Fruit fly (Drosophila melanogaster) whole organism, wandering third instar larva: ENCODE data around the gene RhoGAP68F.

ENCODE experiments used
- Abd-B ChIP-seq: fragments of >200 bp; optimal IDR thresholded peaks from 2 replicates; lab custom pipeline; 2017; ENCODE audit warnings: missing biosample characterization, missing genetic modification characterization
- CG32264 ChIP-seq: fragments of 200-800 bp; sonication (Bioruptor generic); optimal IDR thresholded peaks from 2 replicates; lab custom pipeline; 2016; ENCODE audit warnings: missing biosample characterization, missing genetic modification characterization
- CG9705 ChIP-seq: fragments of 200-800 bp; sonication (Bioruptor generic); optimal IDR thresholded peaks from 2 replicates; lab custom pipeline; 2018; ENCODE audit warnings: missing biosample characterization, mild to moderate bottlenecking, missing genetic modification characterization
- CrebA ChIP-seq: fragments of 200-800 bp; sonication (Bioruptor generic); optimal IDR thresholded peaks from 2 replicates; lab custom pipeline; 2016; ENCODE audit warnings: missing biosample characterization, mild to moderate bottlenecking, missing genetic modification characterization, borderline replicate concordance
- Dfd ChIP-seq: fragments of >200 bp; optimal IDR thresholded peaks from 2 replicates; lab custom pipeline; 2017; ENCODE audit warnings: missing biosample characterization, missing genetic modification characterization
- Dif ChIP-seq: fragments of 200-275, 200-300 bp; sonication (Bioruptor generic); optimal IDR thresholded peaks from 2 replicates; lab custom pipeline; 2018; ENCODE audit warnings: missing biosample characterization, missing genetic modification characterization; ENCODE audit not compliant: partially characterized antibody
- GATAd ChIP-seq: sonication (Bioruptor generic); optimal IDR thresholded peaks from 2 replicates; lab custom pipeline; 2016; ENCODE audit warnings: missing biosample characterization, missing genetic modification characterization
- HLH106 ChIP-seq: fragments of 200-800 bp; optimal IDR thresholded peaks from 3 replicates; lab custom pipeline; 2019; ENCODE audit warnings: missing biosample characterization, mild to moderate bottlenecking, missing genetic modification characterization, moderate library complexity
- Hnf4 ChIP-seq: fragments of 200-800 bp; sonication (Bioruptor generic); optimal IDR thresholded peaks from 2 replicates; lab custom pipeline; 2016; ENCODE audit warnings: missing biosample characterization, mild to moderate bottlenecking, missing genetic modification characterization
- Hr78 ChIP-seq: fragments of >200 bp; optimal IDR thresholded peaks from 2 replicates; lab custom pipeline; 2017; ENCODE audit warnings: missing biosample characterization, missing genetic modification characterization
- Hr83 ChIP-seq: fragments of 200-300 bp; sonication (Bioruptor generic); optimal IDR thresholded peaks from 2 replicates; lab custom pipeline; 2016; ENCODE audit warnings: missing biosample characterization, mild to moderate bottlenecking, missing genetic modification characterization, moderate library complexity; ENCODE audit not compliant: poor library complexity, severe bottlenecking
- Jra ChIP-seq: sonication (Bioruptor generic); optimal IDR thresholded peaks from 2 replicates; lab custom pipeline; 2016; ENCODE audit warnings: missing biosample characterization, missing genetic modification characterization
- Mio ChIP-seq: sonication (Bioruptor generic); optimal IDR thresholded peaks from 2 replicates; lab custom pipeline; 2016; ENCODE audit warnings: missing biosample characterization, missing genetic modification characterization
- Myc ChIP-seq: fragments of >200 bp; optimal IDR thresholded peaks from 2 replicates; lab custom pipeline; 2017
- N ChIP-seq: fragments of >200 bp; optimal IDR thresholded peaks from 2 replicates; lab custom pipeline; 2018; ENCODE audit warnings: missing biosample characterization, missing external identifiers, missing genetic modification characterization
- OdsH ChIP-seq: fragments of 200-800 bp; sonication (Bioruptor generic); optimal IDR thresholded peaks from 2 replicates; lab custom pipeline; 2016; ENCODE audit warnings: missing biosample characterization, mild to moderate bottlenecking, missing genetic modification characterization
- Rel ChIP-seq, 2 experiments: fragments of 200-800 bp; sonication (Bioruptor generic) in 1 of 2; optimal IDR thresholded peaks; 2 replicates in 1 of 2; 3 replicates in 1 of 2; lab custom pipeline; 2016 to 2019; ENCODE audit warnings: mild to moderate bottlenecking in 2 of 2, missing biosample characterization in 2 of 2, missing genetic modification characterization in 2 of 2, moderate library complexity in 1 of 2
- Sp1 ChIP-seq: fragments of 200-800 bp; sonication (Bioruptor generic); optimal IDR thresholded peaks from 3 replicates; lab custom pipeline; 2019; ENCODE audit warnings: missing biosample characterization, mild to moderate bottlenecking, missing genetic modification characterization, moderate library complexity
- Vsx2 ChIP-seq: fragments of 200-300, 225-300 bp; sonication (Bioruptor generic); optimal IDR thresholded peaks from 2 replicates; lab custom pipeline; 2018; ENCODE audit warnings: missing biosample characterization, missing genetic modification characterization; ENCODE audit not compliant: partially characterized antibody
- br ChIP-seq: fragments of 200-800 bp; sonication (Bioruptor generic); optimal IDR thresholded peaks from 2 replicates; lab custom pipeline; 2016; ENCODE audit warnings: missing biosample characterization, missing genetic modification characterization
- brk ChIP-seq: fragments of 200-800 bp; sonication (Bioruptor generic); optimal IDR thresholded peaks from 2 replicates; lab custom pipeline; 2016; ENCODE audit warnings: missing biosample characterization, mild to moderate bottlenecking, missing genetic modification characterization
- dl ChIP-seq, 2 experiments: fragments of 175-275, 200-275 bp in 1 of 2; fragments of 200-275 bp in 1 of 2; sonication (Bioruptor generic); optimal IDR thresholded peaks; lab custom pipeline; 2018; ENCODE audit warnings: mild to moderate bottlenecking in 2 of 2, missing biosample characterization in 2 of 2, missing genetic modification characterization in 2 of 2, moderate library complexity in 2 of 2; ENCODE audit not compliant: partially characterized antibody in 2 of 2, insufficient read depth in 1 of 2
- dmrt93B ChIP-seq: fragments of 200-800 bp; sonication (Bioruptor generic); optimal IDR thresholded peaks from 2 replicates; lab custom pipeline; 2018; ENCODE audit warnings: missing biosample characterization, mild to moderate bottlenecking, missing genetic modification characterization
- dsf ChIP-seq: sonication (Bioruptor generic); optimal IDR thresholded peaks from 2 replicates; lab custom pipeline; 2016; ENCODE audit warnings: missing biosample characterization, missing genetic modification characterization, borderline replicate concordance
- ey ChIP-seq: fragments of 200-800 bp; sonication (Bioruptor generic); optimal IDR thresholded peaks from 2 replicates; lab custom pipeline; 2016; ENCODE audit warnings: missing biosample characterization, missing genetic modification characterization
- foxo ChIP-seq, 2 experiments: fragments of 200-800 bp; sonication (Bioruptor generic); optimal IDR thresholded peaks; 2 replicates in 1 of 2; 3 replicates in 1 of 2; lab custom pipeline; 2016 to 2017; ENCODE audit warnings: missing biosample characterization in 2 of 2, missing genetic modification characterization in 2 of 2
- fru ChIP-seq: fragments of 200-800 bp; sonication (Bioruptor generic); optimal IDR thresholded peaks from 3 replicates; lab custom pipeline; 2016; ENCODE audit warnings: missing biosample characterization, mild to moderate bottlenecking, missing genetic modification characterization
- h ChIP-seq: fragments of 200-800 bp; sonication (Bioruptor generic); optimal IDR thresholded peaks from 3 replicates; lab custom pipeline; 2016; ENCODE audit warnings: missing biosample characterization, mild to moderate bottlenecking, missing genetic modification characterization
- jim ChIP-seq: fragments of 175-275, 200-325 bp; sonication (Bioruptor generic); optimal IDR thresholded peaks from 2 replicates; lab custom pipeline; 2016; ENCODE audit warnings: missing biosample characterization, mild to moderate bottlenecking, missing genetic modification characterization
- lola ChIP-seq: fragments of >200 bp; optimal IDR thresholded peaks from 2 replicates; lab custom pipeline; 2017; ENCODE audit warnings: missing biosample characterization, missing genetic modification characterization
- pan ChIP-seq: fragments of >200 bp; optimal IDR thresholded peaks from 2 replicates; lab custom pipeline; 2017
- psq ChIP-seq: fragments of 200-800 bp; sonication (Bioruptor generic); optimal IDR thresholded peaks from 3 replicates; lab custom pipeline; 2017; ENCODE audit warnings: missing biosample characterization, mild to moderate bottlenecking, missing genetic modification characterization, moderate library complexity
- rgr ChIP-seq: fragments of 200-800 bp; sonication (Bioruptor generic); optimal IDR thresholded peaks from 3 replicates; lab custom pipeline; 2016; ENCODE audit warnings: missing biosample characterization, mild to moderate bottlenecking, missing genetic modification characterization
- sage ChIP-seq: fragments of 200-800 bp; sonication (Bioruptor generic); optimal IDR thresholded peaks from 2 replicates; lab custom pipeline; 2016; ENCODE audit warnings: missing biosample characterization, mild to moderate bottlenecking, missing genetic modification characterization
- sv ChIP-seq: fragments of 200-800 bp; sonication (Bioruptor generic); optimal IDR thresholded peaks from 3 replicates; lab custom pipeline; 2016; ENCODE audit warnings: missing biosample characterization, missing genetic modification characterization
- tai ChIP-seq: sonication (Bioruptor generic); optimal IDR thresholded peaks from 2 replicates; lab custom pipeline; 2016; ENCODE audit warnings: missing biosample characterization, missing genetic modification characterization
- usp ChIP-seq: fragments of >200 bp; optimal IDR thresholded peaks from 2 replicates; lab custom pipeline; 2017; ENCODE audit warnings: missing biosample characterization, missing genetic modification characterization
- woc ChIP-seq: sonication (Bioruptor generic); optimal IDR thresholded peaks from 2 replicates; lab custom pipeline; 2016; ENCODE audit warnings: missing biosample characterization, mild to moderate bottlenecking, missing genetic modification characterization

Gene RhoGAP68F

dm6 chr3L:12138113-12138899 lies at the start of gene RhoGAP68F, which contains the start of gene ND-SGDH:
Gene RhoGAP68F, plus strand, starts transcription at chr3L:12138868.
Gene ND-SGDH, minus strand, starts transcription at chr3L:12138584.
- TF ChIP-seq h (peak; percentile 84), HLH106 (tag; lab: Kevin White, UChicago) (peak; percentile 87), tai (GFP tag; lab: Kevin White, UChicago) (peak; percentile 84), CG32264 (GFP tag; lab: Kevin White, UChicago) (peak; percentile 32), sage (GFP tag; lab: Kevin White, UChicago) (no peak), OdsH (peak; percentile 69), dsf (GFP tag; lab: Kevin White, UChicago) (peak; percentile 54), CrebA (no peak), Myc (lab: Kevin White, UChicago) (no peak), Hr83 (peak; percentile 62), brk (GFP tag; lab: Kevin White, UChicago) (peak; percentile 59), Vsx2 (no peak), woc (GFP tag; lab: Kevin White, UChicago) (peak; percentile 81), sv (GFP tag; lab: Kevin White, UChicago) (peak; percentile 61), foxo (GFP tag; optimal IDR thresholded peaks at IDR 0.05; lab: Kevin White, UChicago) (peak; percentile 57 to 86), ey (peak; percentile 69), Rel (GFP tag; optimal IDR thresholded peaks at IDR 0.05; lab: Kevin White, UChicago) (no peak), Rel (tag; optimal IDR thresholded peaks at IDR 0.05; lab: Kevin White, UChicago) (peak; percentile 35), Abd-B (GFP tag; lab: Kevin White, UChicago) (no peak), fru (peak; percentile 79), br (GFP tag; lab: Kevin White, UChicago) (peak; percentile 75), N (GFP tag; lab: Kevin White, UChicago) (no peak), Dif (GFP tag; lab: Kevin White, UChicago) (no peak), Jra (peak; percentile 73), pan (lab: Kevin White, UChicago) (no peak), lola (GFP tag; lab: Kevin White, UChicago) (no peak), dmrt93B (GFP tag; lab: Kevin White, UChicago) (peak; percentile 80), usp (GFP tag; lab: Kevin White, UChicago) (no peak), CG9705 (GFP tag; lab: Kevin White, UChicago) (peak; percentile 77), jim (GFP tag; lab: Kevin White, UChicago) (no peak), rgr (GFP tag; lab: Kevin White, UChicago) (peak; percentile 74), Hnf4 (GFP tag; lab: Kevin White, UChicago) (peak; percentile 75), Dfd (GFP tag; lab: Kevin White, UChicago) (no peak), GATAd (GFP tag; lab: Kevin White, UChicago) (peak; percentile 55), Sp1 (GFP tag; lab: Kevin White, UChicago) (peak; percentile 76), Hr78 (GFP tag; lab: Kevin White, UChicago) (no peak), Mio (GFP tag; lab: Kevin White, UChicago) (no peak), psq (GFP tag; lab: Kevin White, UChicago) (peak; percentile 65), dl (GFP tag; optimal IDR thresholded peaks at IDR 0.05; lab: Kevin White, UChicago; ENCODE audit: insufficient read depth in 1 of 2, partially characterized antibody in 2 of 2) (no peak)
- TF ChIP-seq, all 38 proteins: peak for 23

- peak; percentile 25 for TF ChIP-seq h
- TF ChIP-seq pan (lab: Kevin White, UChicago) = no peak
- TF ChIP-seq dmrt93B (GFP tag; lab: Kevin White, UChicago) = peak; percentile 33
- TF ChIP-seq brk (GFP tag; lab: Kevin White, UChicago) = no peak
- TF ChIP-seq ey = peak; percentile 16
- TF ChIP-seq CrebA = no peak
- peak; percentile 49 for TF ChIP-seq Sp1 (GFP tag; lab: Kevin White, UChicago)
- no peak for TF ChIP-seq jim (GFP tag; lab: Kevin White, UChicago)
- TF ChIP-seq psq (GFP tag; lab: Kevin White, UChicago) = peak; percentile 90
- no peak for TF ChIP-seq br (GFP tag; lab: Kevin White, UChicago)
- no peak for TF ChIP-seq Myc (lab: Kevin White, UChicago)
- TF ChIP-seq GATAd (GFP tag; lab: Kevin White, UChicago) = no peak
- TF ChIP-seq Dfd (GFP tag; lab: Kevin White, UChicago) = no peak
- TF ChIP-seq Hr78 (GFP tag; lab: Kevin White, UChicago) = no peak
- TF ChIP-seq foxo (GFP tag; optimal IDR thresholded peaks at IDR 0.05; lab: Kevin White, UChicago) = peak in 1 of 2 experiments; percentile 23
- TF ChIP-seq dsf (GFP tag; lab: Kevin White, UChicago) = no peak
- TF ChIP-seq HLH106 (tag; lab: Kevin White, UChicago) = peak; percentile 38
- no peak for TF ChIP-seq CG9705 (GFP tag; lab: Kevin White, UChicago)
- no peak for TF ChIP-seq N (GFP tag; lab: Kevin White, UChicago)
- TF ChIP-seq Jra = no peak
- no peak for TF ChIP-seq dl (GFP tag; optimal IDR thresholded peaks at IDR 0.05; lab: Kevin White, UChicago; ENCODE audit: insufficient read depth in 1 of 2, partially characterized antibody in 2 of 2)
- no peak for TF ChIP-seq lola (GFP tag; lab: Kevin White, UChicago)
- TF ChIP-seq Hnf4 (GFP tag; lab: Kevin White, UChicago) = no peak
- no peak for TF ChIP-seq Vsx2
- no peak for TF ChIP-seq sv (GFP tag; lab: Kevin White, UChicago)
- peak; percentile 3 for TF ChIP-seq woc (GFP tag; lab: Kevin White, UChicago)
- TF ChIP-seq sage (GFP tag; lab: Kevin White, UChicago) = no peak
- peak; percentile 9 for TF ChIP-seq OdsH
- TF ChIP-seq Dif (GFP tag; lab: Kevin White, UChicago) = no peak
- peak; percentile 4 for TF ChIP-seq fru
- TF ChIP-seq usp (GFP tag; lab: Kevin White, UChicago) = no peak
- TF ChIP-seq Hr83 = no peak
- no peak for TF ChIP-seq tai (GFP tag; lab: Kevin White, UChicago)
- TF ChIP-seq rgr (GFP tag; lab: Kevin White, UChicago) = peak; percentile 25
Measured at dm6 chr3L:12090184-12090897, 48.3 kb upstream of the RhoGAP68F start.
